Worm (Caenorhabditis elegans) whole organism, L2 larva: ENCODE measurements around the gene clec-256.

Source experiments
- F13H6.1 ChIP-seq: sonication (generic microtip); optimal IDR thresholded peaks from 2 replicates; lab custom pipeline; 2016; ENCODE audit warnings: missing genetic modification characterization, missing compliant biosample characterization
- R02D3.7 ChIP-seq: fragments of 150-350 bp; optimal IDR thresholded peaks from 2 replicates; lab custom pipeline; 2014; ENCODE audit warnings: missing biosample characterization, missing genetic modification characterization
- Y55F3AM.14 ChIP-seq: fragments of 200-800 bp; sonication (Bioruptor generic); optimal IDR thresholded peaks from 2 replicates; lab custom pipeline; 2018; ENCODE audit warnings: mild to moderate bottlenecking, missing genetic modification characterization, missing compliant biosample characterization
- aly-2 ChIP-seq: fragments of 150-350 bp; optimal IDR thresholded peaks from 2 replicates; lab custom pipeline; 2014; ENCODE audit warnings: missing biosample characterization, missing genetic modification characterization
- ama-1 ChIP-seq: fragments of 150-350 bp; optimal IDR thresholded peaks from 2 replicates; lab custom pipeline; 2018; ENCODE audit warnings: inconsistent platforms
- blmp-1 ChIP-seq: sonication (generic microtip); optimal IDR thresholded peaks from 2 replicates; lab custom pipeline; 2017; ENCODE audit warnings: missing genetic modification characterization, mild to moderate bottlenecking, missing compliant biosample characterization, antibody characterized with exemption, moderate library complexity; ENCODE audit not compliant: insufficient read depth
- ceh-16 ChIP-seq: fragments of 150-350 bp; optimal IDR thresholded peaks from 2 replicates; lab custom pipeline; 2014; ENCODE audit warnings: missing biosample characterization, missing genetic modification characterization
- ceh-82 ChIP-seq: fragments of 150-350 bp; optimal IDR thresholded peaks from 2 replicates; lab custom pipeline; 2014; ENCODE audit warnings: missing biosample characterization, missing genetic modification characterization
- crh-2 ChIP-seq: sonication (generic microtip); optimal IDR thresholded peaks from 2 replicates; lab custom pipeline; 2017; ENCODE audit warnings: missing biosample characterization, missing genetic modification characterization
- elt-1 ChIP-seq: fragments of 150-350 bp; optimal IDR thresholded peaks from 2 replicates; lab custom pipeline; 2014; ENCODE audit warnings: missing biosample characterization, missing genetic modification characterization
- fos-1 ChIP-seq: fragments of 150-350 bp; optimal IDR thresholded peaks from 2 replicates; lab custom pipeline; 2014; ENCODE audit warnings: missing biosample characterization, missing genetic modification characterization
- gmeb-1 ChIP-seq: fragments of 150-350 bp; optimal IDR thresholded peaks from 2 replicates; lab custom pipeline; 2014; ENCODE audit warnings: missing biosample characterization, missing genetic modification characterization
- lin-13 ChIP-seq: fragments of 150-350 bp; optimal IDR thresholded peaks from 2 replicates; lab custom pipeline; 2014; ENCODE audit warnings: missing biosample characterization, missing genetic modification reagents, missing genetic modification characterization
- lin-39 ChIP-seq: fragments of 150-350 bp; optimal IDR thresholded peaks from 2 replicates; lab custom pipeline; 2014; ENCODE audit warnings: missing biosample characterization, missing genetic modification reagents, missing genetic modification characterization
- mab-5 ChIP-seq: fragments of 150-350 bp; optimal IDR thresholded peaks from 2 replicates; lab custom pipeline; 2014; ENCODE audit warnings: missing biosample characterization, missing genetic modification characterization
- mbf-1 ChIP-seq: sonication (generic microtip); optimal IDR thresholded peaks from 2 replicates; lab custom pipeline; 2017; ENCODE audit warnings: missing biosample characterization, missing genetic modification characterization
- mdl-1 ChIP-seq, 2 experiments: fragments of 150-350 bp in 1 of 2; sonication (generic microtip) in 1 of 2; optimal IDR thresholded peaks; 2 replicates each; lab custom pipeline; 2017; ENCODE audit warnings: missing biosample characterization in 2 of 2, missing genetic modification characterization in 2 of 2
- nhr-10 ChIP-seq: sonication (generic microtip); optimal IDR thresholded peaks from 2 replicates; lab custom pipeline; 2017; ENCODE audit warnings: missing biosample characterization, missing genetic modification characterization
- nhr-11 ChIP-seq: fragments of 150-350 bp; optimal IDR thresholded peaks from 2 replicates; lab custom pipeline; 2014; ENCODE audit warnings: missing biosample characterization, missing genetic modification characterization
- nhr-12 ChIP-seq: fragments of 150-350 bp; optimal IDR thresholded peaks from 2 replicates; lab custom pipeline; 2014; ENCODE audit warnings: missing biosample characterization, missing genetic modification characterization
- nhr-129 ChIP-seq: fragments of 150-350 bp; optimal IDR thresholded peaks from 2 replicates; lab custom pipeline; 2014; ENCODE audit warnings: missing biosample characterization, missing genetic modification characterization
- nhr-23 ChIP-seq: fragments of 150-350 bp; optimal IDR thresholded peaks from 2 replicates; lab custom pipeline; 2014; ENCODE audit warnings: missing biosample characterization, missing genetic modification reagents, missing genetic modification characterization
- nhr-237 ChIP-seq: fragments of 150-350 bp; optimal IDR thresholded peaks from 2 replicates; lab custom pipeline; 2014; ENCODE audit warnings: missing biosample characterization, missing genetic modification characterization
- nhr-25 ChIP-seq: fragments of 150-350 bp; sonication (generic microtip); optimal IDR thresholded peaks from 3 replicates; lab custom pipeline; 2014; ENCODE audit warnings: missing biosample characterization, missing genetic modification characterization
- nhr-6 ChIP-seq: fragments of 150-350 bp; optimal IDR thresholded peaks from 2 replicates; lab custom pipeline; 2014; ENCODE audit warnings: missing biosample characterization, missing genetic modification characterization
- skn-1 ChIP-seq: sonication (generic microtip); optimal IDR thresholded peaks from 2 replicates; lab custom pipeline; 2017; ENCODE audit warnings: missing biosample characterization, missing genetic modification characterization
- sma-9 ChIP-seq, 2 experiments: fragments of 150-350 bp in 1 of 2; sonication (generic microtip) in 1 of 2; optimal IDR thresholded peaks; 2 replicates each; lab custom pipeline; 2014 to 2016; ENCODE audit warnings: missing genetic modification characterization in 2 of 2, mild to moderate bottlenecking in 1 of 2, missing biosample characterization in 1 of 2, missing compliant biosample characterization in 1 of 2, missing genetic modification reagents in 1 of 2, moderate library complexity in 1 of 2
- unc-39 ChIP-seq: fragments of 150-350 bp; optimal IDR thresholded peaks from 2 replicates; lab custom pipeline; 2014; ENCODE audit warnings: missing biosample characterization, missing genetic modification characterization
- unc-55 ChIP-seq: fragments of 150-350 bp; sonication (generic microtip); optimal IDR thresholded peaks from 3 replicates; lab custom pipeline; 2014; ENCODE audit warnings: missing biosample characterization, missing genetic modification reagents, missing genetic modification characterization
- unc-62 ChIP-seq: fragments of 150-350 bp; optimal IDR thresholded peaks from 2 replicates; lab custom pipeline; 2014; ENCODE audit warnings: missing biosample characterization, missing genetic modification reagents, missing genetic modification characterization
- ztf-1 ChIP-seq: fragments of 200-800 bp; sonication (Bioruptor generic); conservative IDR thresholded peaks from 2 replicates; pipeline ENCODE4 v1.3.6; 2022; ENCODE audit warnings: missing genetic modification characterization, missing compliant biosample characterization
- ztf-11 ChIP-seq: sonication (generic microtip); optimal IDR thresholded peaks from 2 replicates; lab custom pipeline; 2017; ENCODE audit warnings: missing biosample characterization, missing genetic modification characterization

The clec-256 gene

ce11 chrV:18733942-18734341 is 37.5 kb upstream of the clec-256 start:
- TF ChIP-seq ceh-16 (tag; lab: Kevin White, UChicago) (no peak), unc-55 (GFP tag; lab: Kevin White, UChicago) (no peak), nhr-12 (no peak), ama-1 (lab: Kevin White, UChicago) (no peak), skn-1 (no peak), mdl-1 (tag; optimal IDR thresholded peaks at IDR 0.05; lab: Kevin White, UChicago) (no peak), ceh-82 (tag; lab: Kevin White, UChicago) (no peak), R02D3.7 (no peak), lin-13 (GFP tag; lab: Kevin White, UChicago) (no peak), nhr-25 (tag; lab: Kevin White, UChicago) (no peak), lin-39 (tag; lab: Kevin White, UChicago) (no peak), nhr-6 (tag; lab: Kevin White, UChicago) (no peak), nhr-129 (tag; lab: Kevin White, UChicago) (no peak)
- TF ChIP-seq, all 48 proteins: peak for 0

- no peak for TF ChIP-seq gmeb-1
- no peak for TF ChIP-seq nhr-10 (tag; lab: Kevin White, UChicago)
- TF ChIP-seq F13H6.1, result no peak
- TF ChIP-seq ztf-1, result no peak
- TF ChIP-seq crh-2 (tag; lab: Kevin White, UChicago), result no peak
- no peak for TF ChIP-seq nhr-11 (tag; lab: Kevin White, UChicago)
- TF ChIP-seq ceh-82 (tag; lab: Kevin White, UChicago), result no peak
- no peak for TF ChIP-seq Y55F3AM.14 (GFP tag; lab: Kevin White, UChicago)
- TF ChIP-seq skn-1, result no peak
- TF ChIP-seq sma-9 (GFP tag; optimal IDR thresholded peaks at IDR 0.05; lab: Kevin White, UChicago), result no peak
- no peak for TF ChIP-seq sma-9 (tag; optimal IDR thresholded peaks at IDR 0.05; lab: Kevin White, UChicago)
- no peak for TF ChIP-seq ztf-11 (tag; lab: Kevin White, UChicago)
- TF ChIP-seq aly-2, result no peak
These were observed 37.1 kb upstream of the clec-256 start, which contains the start of gene scl-20 for ce11 chrV:18734381-18734780. Gene scl-20, minus strand, starts transcription at chrV:18734481.

- TF ChIP-seq elt-1 (tag; lab: Kevin White, UChicago) (no peak), R02D3.7 (no peak), unc-55 (GFP tag; lab: Kevin White, UChicago) (no peak), ceh-16 (tag; lab: Kevin White, UChicago) (no peak), crh-2 (tag; lab: Kevin White, UChicago) (no peak), fos-1 (tag; lab: Kevin White, UChicago) (no peak), nhr-12 (no peak), ztf-1 (no peak), mbf-1 (tag; lab: Kevin White, UChicago) (no peak), unc-39 (tag; lab: Kevin White, UChicago) (no peak), nhr-23 (tag; lab: Kevin White, UChicago) (no peak), blmp-1 (tag; lab: Kevin White, UChicago) (no peak), nhr-129 (tag; lab: Kevin White, UChicago) (no peak), mab-5 (no peak)
These were observed 33.8 kb upstream of the clec-256 start for ce11 chrV:18737646-18738045.

- TF ChIP-seq ceh-16 (tag; lab: Kevin White, UChicago), result no peak
- TF ChIP-seq Y55F3AM.14 (GFP tag; lab: Kevin White, UChicago), result no peak
- TF ChIP-seq nhr-237 (tag; lab: Kevin White, UChicago), result no peak
- TF ChIP-seq blmp-1 (tag; lab: Kevin White, UChicago), result no peak
- no peak for TF ChIP-seq fos-1 (tag; lab: Kevin White, UChicago)
- TF ChIP-seq ama-1 (lab: Kevin White, UChicago), result no peak
These were observed 29.4 kb upstream of the clec-256 start, which contains the start of gene clec-250 for ce11 chrV:18742108-18742507. Gene clec-250, minus strand, starts transcription at chrV:18742208.

- TF ChIP-seq ztf-11 (tag; lab: Kevin White, UChicago) (no peak), nhr-25 (tag; lab: Kevin White, UChicago) (no peak), ceh-82 (tag; lab: Kevin White, UChicago) (no peak), unc-62 (GFP tag; lab: Kevin White, UChicago) (no peak)
- TF ChIP-seq, all 48 proteins: peak for 0
These were observed 24.4 kb upstream of the clec-256 start, which contains the start of gene clec-251 for ce11 chrV:18746937-18747660. Gene clec-251, minus strand, starts transcription at chrV:18746987.
